ENCODE assay signal across 4 fruit fly cellular contexts in genomic region chr3R:10775246-10775645, dm6.
TF ChIP-seq lines count a peak whose summit lies in the region.

No protein-coding gene starts in this region.

- TF ChIP-seq CTCF in whole organism, embryonic (GFP tag; optimal IDR thresholded peaks at IDR 0.05; lab: Kevin White, UChicago), result no peak

TF ChIP-seq in whole organism, embryonic, 481 proteins besides CTCF, POLR2A, EP300 and RAD21 (continues in another document):
- TF ChIP-seq Deaf1 (tag; optimal IDR thresholded peaks at IDR 0.05; lab: Kevin White, UChicago), result no peak
- TF ChIP-seq CG3281 (GFP tag; optimal IDR thresholded peaks at IDR 0.05; lab: Kevin White, UChicago), result no peak
- peak; percentile 86 for TF ChIP-seq Ets65A (GFP tag; lab: Kevin White, UChicago)
- TF ChIP-seq Bgb (GFP tag; IDR thresholded peaks at IDR 0.05; lab: Robert Waterston, UW; ENCODE audit: partially characterized antibody), result no peak
- no peak for TF ChIP-seq CG34376 (GFP tag; optimal IDR thresholded peaks at IDR 0.05; lab: Kevin White, UChicago)
- no peak for TF ChIP-seq CG10267 (tag; optimal IDR thresholded peaks at IDR 0.05; lab: Kevin White, UChicago)
- TF ChIP-seq Dip3 (GFP tag; optimal IDR thresholded peaks at IDR 0.05; lab: Kevin White, UChicago), result no peak
- TF ChIP-seq CG13424 (tag; optimal IDR thresholded peaks at IDR 0.05; lab: Kevin White, UChicago), result peak; percentile 1
- no peak for TF ChIP-seq CG18476 (GFP tag; optimal IDR thresholded peaks at IDR 0.05; lab: Kevin White, UChicago)
- TF ChIP-seq Mrtf (GFP tag; IDR thresholded peaks at IDR 0.05; lab: Robert Waterston, UW), result 0 out of 3 replicates have a peak, but pooled peaks have one; percentile 21
- TF ChIP-seq gce (GFP tag; IDR thresholded peaks at IDR 0.05; lab: Robert Waterston, UW), result no peak
- TF ChIP-seq rib (GFP tag; IDR thresholded peaks at IDR 0.05; lab: Robert Waterston, UW), result no peak
- no peak for TF ChIP-seq wek (GFP tag; optimal IDR thresholded peaks at IDR 0.05; lab: Kevin White, UChicago)
- TF ChIP-seq PHDP (tag; optimal IDR thresholded peaks at IDR 0.05; lab: Kevin White, UChicago), result peak; percentile 45
- TF ChIP-seq E2f1 (GFP tag; IDR thresholded peaks at IDR 0.05; lab: Robert Waterston, UW), result 0 out of 2 replicates have a peak, but pooled peaks have one; percentile 17
- no peak for TF ChIP-seq CG17328 (GFP tag; IDR thresholded peaks at IDR 0.05; lab: Robert Waterston, UW)
- no peak for TF ChIP-seq CG17359 (tag; optimal IDR thresholded peaks at IDR 0.05; lab: Kevin White, UChicago)
- TF ChIP-seq Atf-2 (GFP tag; optimal IDR thresholded peaks at IDR 0.05; lab: Kevin White, UChicago), result no peak
- TF ChIP-seq peb (GFP tag; IDR thresholded peaks at IDR 0.05; lab: Robert Waterston, UW), result no peak
- TF ChIP-seq Bdp1 (GFP tag; optimal IDR thresholded peaks at IDR 0.05; lab: Kevin White, UChicago), result no peak
- no peak for TF ChIP-seq mam (GFP tag; optimal IDR thresholded peaks at IDR 0.05; lab: Kevin White, UChicago)
- TF ChIP-seq Hsf (GFP tag; optimal IDR thresholded peaks at IDR 0.05; lab: Kevin White, UChicago), result no peak
- peak; percentile 74 for TF ChIP-seq Med (GFP tag; lab: Kevin White, UChicago)
- TF ChIP-seq ken (GFP tag; IDR thresholded peaks at IDR 0.05; lab: Robert Waterston, UW), result no peak

TF ChIP-seq in whole organism, prepupa, 60 proteins besides CTCF, POLR2A, EP300 and RAD21:
- peak; percentile 21 for TF ChIP-seq Hr39 (GFP tag; optimal IDR thresholded peaks at IDR 0.05; lab: Kevin White, UChicago)
- TF ChIP-seq lz (GFP tag; optimal IDR thresholded peaks at IDR 0.05; lab: Kevin White, UChicago), result peak; percentile 12
- TF ChIP-seq cyc (GFP tag; optimal IDR thresholded peaks at IDR 0.05; lab: Kevin White, UChicago), result peak; percentile 26
- peak; percentile 52 for TF ChIP-seq Eip75B (GFP tag; optimal IDR thresholded peaks at IDR 0.05; lab: Kevin White, UChicago)
- TF ChIP-seq CG11762 (GFP tag; optimal IDR thresholded peaks at IDR 0.05; lab: Kevin White, UChicago; ENCODE audit: insufficient read depth), result peak; percentile 23
- TF ChIP-seq CG31627 (GFP tag; optimal IDR thresholded peaks at IDR 0.05; lab: Kevin White, UChicago), result peak; percentile 41
- TF ChIP-seq CG1621 (tag; optimal IDR thresholded peaks at IDR 0.05; lab: Kevin White, UChicago), result no peak
- peak; percentile 40 for TF ChIP-seq pdm3 (GFP tag; optimal IDR thresholded peaks at IDR 0.05; lab: Kevin White, UChicago)
- TF ChIP-seq Hr4 (GFP tag; optimal IDR thresholded peaks at IDR 0.05; lab: Kevin White, UChicago), result peak; percentile 36
- TF ChIP-seq Sox14 (GFP tag; optimal IDR thresholded peaks at IDR 0.05; lab: Kevin White, UChicago), result peak; percentile 34
- TF ChIP-seq OdsH (GFP tag; optimal IDR thresholded peaks at IDR 0.05; lab: Kevin White, UChicago), result no peak
- TF ChIP-seq CG3919 (GFP tag; optimal IDR thresholded peaks at IDR 0.05; lab: Kevin White, UChicago), result no peak
- peak; percentile 42; the same call in 1 of the 2 replicates for TF ChIP-seq CG11294 (GFP tag; IDR thresholded peaks at IDR 0.05; lab: Robert Waterston, UW)
- peak; percentile 2 for TF ChIP-seq CG6792 (GFP tag; optimal IDR thresholded peaks at IDR 0.05; lab: Kevin White, UChicago)
- no peak for TF ChIP-seq Sox102F (GFP tag; optimal IDR thresholded peaks at IDR 0.05; lab: Kevin White, UChicago)
- TF ChIP-seq Eip93F (GFP tag; optimal IDR thresholded peaks at IDR 0.05; lab: Kevin White, UChicago), result no peak
- TF ChIP-seq acj6 (GFP tag; optimal IDR thresholded peaks at IDR 0.05; lab: Kevin White, UChicago), result peak; percentile 26
- peak; percentile 67 for TF ChIP-seq CG15336 (GFP tag; IDR thresholded peaks at IDR 0.05; lab: Robert Waterston, UW)
- peak; percentile 9 for TF ChIP-seq Lpt (GFP tag; optimal IDR thresholded peaks at IDR 0.05; lab: Kevin White, UChicago)
- peak; percentile 56; the same call in 2 of the 3 replicates for TF ChIP-seq CG8119 (GFP tag; IDR thresholded peaks at IDR 0.05; lab: Robert Waterston, UW)
- no peak for TF ChIP-seq CG32006 (GFP tag; optimal IDR thresholded peaks at IDR 0.05; lab: Kevin White, UChicago)

TF ChIP-seq in whole organism, pupa, 21 proteins besides CTCF, POLR2A, EP300 and RAD21:
- TF ChIP-seq CG32121 (GFP tag; IDR thresholded peaks at IDR 0.05; lab: Robert Waterston, UW) (peak; percentile 55; the same call in 1 of the 2 replicates), CG10348 (GFP tag; IDR thresholded peaks at IDR 0.05; lab: Robert Waterston, UW) (no peak), D1 (tag; optimal IDR thresholded peaks at IDR 0.05; lab: Kevin White, UChicago) (no peak), CG4496 (GFP tag; IDR thresholded peaks at IDR 0.05; lab: Robert Waterston, UW) (peak; percentile 88), Pif1B (GFP tag; optimal IDR thresholded peaks at IDR 0.05; lab: Kevin White, UChicago) (peak; percentile 51), Ets98B (GFP tag; IDR thresholded peaks at IDR 0.05; lab: Robert Waterston, UW) (peak; percentile 65), EcR (GFP tag; optimal IDR thresholded peaks at IDR 0.05; lab: Kevin White, UChicago) (no peak), Snoo (tag; optimal IDR thresholded peaks at IDR 0.05; lab: Kevin White, UChicago) (no peak), CG15710 (tag; optimal IDR thresholded peaks at IDR 0.05; lab: Kevin White, UChicago) (no peak), fd96Ca (GFP tag; IDR thresholded peaks at IDR 0.05; lab: Robert Waterston, UW) (no peak)

TF ChIP-seq in whole organism, wandering third instar larva, 38 proteins besides CTCF, POLR2A, EP300 and RAD21:
- TF ChIP-seq brk (GFP tag; optimal IDR thresholded peaks at IDR 0.05; lab: Kevin White, UChicago), result no peak
- no peak for TF ChIP-seq CrebA (GFP tag; optimal IDR thresholded peaks at IDR 0.05; lab: Kevin White, UChicago; ENCODE audit: borderline replicate concordance)
- no peak for TF ChIP-seq Rel (GFP tag; optimal IDR thresholded peaks at IDR 0.05; lab: Kevin White, UChicago)
- no peak for TF ChIP-seq Rel (tag; optimal IDR thresholded peaks at IDR 0.05; lab: Kevin White, UChicago)
- TF ChIP-seq h (GFP tag; optimal IDR thresholded peaks at IDR 0.05; lab: Kevin White, UChicago), result peak; percentile 15
- no peak for TF ChIP-seq foxo (GFP tag; optimal IDR thresholded peaks at IDR 0.05; lab: Kevin White, UChicago)
- no peak for TF ChIP-seq woc (GFP tag; optimal IDR thresholded peaks at IDR 0.05; lab: Kevin White, UChicago)
- TF ChIP-seq OdsH (GFP tag; optimal IDR thresholded peaks at IDR 0.05; lab: Kevin White, UChicago), result no peak
- TF ChIP-seq lola (GFP tag; optimal IDR thresholded peaks at IDR 0.05; lab: Kevin White, UChicago), result no peak

Comparison
In these comparisons a context has a peak if more than half of its experiments do, and no peak if none do; other contexts are left out.
1. Of the 7 proteins assayed by ChIP-seq in both whole organism, embryonic and whole organism, prepupa: peak only in whole organism, embryonic: none; only in whole organism, prepupa: Hr39 and Lpt; in both: none; in neither: 5.